Worm (Caenorhabditis elegans): Measurements from ENCODE around the gene R151.10.

Gene R151.10

ce11 chrIII:7239416-7239815, 8.7 kb upstream of the R151.10 start:
- TF ChIP-seq nhr-10 (tag; optimal IDR thresholded peaks at IDR 0.05) (no peak), mdl-1 (tag; optimal IDR thresholded peaks at IDR 0.05) (no peak), ztf-1 (GFP tag; conservative IDR thresholded peaks at IDR 0.05) (no peak), elt-3 (tag; optimal IDR thresholded peaks at IDR 0.05) (no peak), egl-27 (tag; optimal IDR thresholded peaks at IDR 0.05) (no peak), nhr-21 (tag; optimal IDR thresholded peaks at IDR 0.05) (no peak), mab-5 (tag; optimal IDR thresholded peaks at IDR 0.05) (no peak), lsy-2 (tag; optimal IDR thresholded peaks at IDR 0.05) (no peak), sem-4 (tag; optimal IDR thresholded peaks at IDR 0.05) (no peak), lin-11 (tag; optimal IDR thresholded peaks at IDR 0.05) (no peak), fos-1 (tag; optimal IDR thresholded peaks at IDR 0.05) (no peak), ceh-82 (tag; optimal IDR thresholded peaks at IDR 0.05) (no peak), lin-13 (GFP tag; optimal IDR thresholded peaks at IDR 0.05) (no peak)

ce11 chrIII:7238727-7239126, 8.0 kb upstream of the R151.10 start, which contains the start of gene pars-1:
Gene pars-1 (plus strand): TSS chrIII:7239027.
- TF ChIP-seq mbf-1 (tag; optimal IDR thresholded peaks at IDR 0.05) (no peak), nhr-129 (tag; optimal IDR thresholded peaks at IDR 0.05) (peak; percentile 22)

- TF ChIP-seq unc-62 (GFP tag; optimal IDR thresholded peaks at IDR 0.05) (no peak), elt-1 (tag; optimal IDR thresholded peaks at IDR 0.05) (no peak), ztf-1 (GFP tag; conservative IDR thresholded peaks at IDR 0.05) (no peak), unc-55 (GFP tag; optimal IDR thresholded peaks at IDR 0.05) (no peak), nhr-11 (tag; optimal IDR thresholded peaks at IDR 0.05) (no peak), nhr-237 (tag; optimal IDR thresholded peaks at IDR 0.05) (no peak), nhr-25 (tag; optimal IDR thresholded peaks at IDR 0.05) (peak; percentile 69), Y55F3AM.14 (GFP tag; optimal IDR thresholded peaks at IDR 0.05) (no peak), aly-2 (tag; optimal IDR thresholded peaks at IDR 0.05) (no peak), dmd-4 (tag; optimal IDR thresholded peaks at IDR 0.05) (no peak), crh-2 (tag; optimal IDR thresholded peaks at IDR 0.05) (peak; percentile 67), peb-1 (tag; optimal IDR thresholded peaks at IDR 0.05) (no peak), sma-9 (GFP tag; optimal IDR thresholded peaks at IDR 0.05) (peak; percentile 86), sma-9 (tag; optimal IDR thresholded peaks at IDR 0.05) (no peak), ztf-11 (tag; optimal IDR thresholded peaks at IDR 0.05) (no peak), lin-11 (tag; optimal IDR thresholded peaks at IDR 0.05) (peak; percentile 54), mdl-1 (tag; optimal IDR thresholded peaks at IDR 0.05) (no peak), blmp-1 (tag; optimal IDR thresholded peaks at IDR 0.05; ENCODE audit: insufficient read depth) (no peak), nhr-129 (tag; optimal IDR thresholded peaks at IDR 0.05) (peak; percentile 43), ceh-82 (tag; optimal IDR thresholded peaks at IDR 0.05) (no peak), nhr-6 (tag; optimal IDR thresholded peaks at IDR 0.05) (peak; percentile 32), snpc-4 (tag; optimal IDR thresholded peaks at IDR 0.05) (peak; percentile 74), ceh-16 (tag; optimal IDR thresholded peaks at IDR 0.05) (no peak), ztf-4 (tag; optimal IDR thresholded peaks at IDR 0.05) (peak; percentile 59), fos-1 (tag; optimal IDR thresholded peaks at IDR 0.05) (peak; percentile 7), elt-3 (tag; optimal IDR thresholded peaks at IDR 0.05) (no peak), nhr-10 (tag; optimal IDR thresholded peaks at IDR 0.05) (no peak), skn-1 (tag; optimal IDR thresholded peaks at IDR 0.05) (no peak), nhr-23 (tag; optimal IDR thresholded peaks at IDR 0.05) (no peak), unc-39 (tag; optimal IDR thresholded peaks at IDR 0.05) (no peak), alr-1 (tag; optimal IDR thresholded peaks at IDR 0.05) (no peak), sma-3 (GFP tag; optimal IDR thresholded peaks at IDR 0.05) (peak; percentile 58), zag-1 (tag; optimal IDR thresholded peaks at IDR 0.05) (no peak), F13H6.1 (tag; optimal IDR thresholded peaks at IDR 0.05) (peak; percentile 40), C34F6.9 (tag; optimal IDR thresholded peaks at IDR 0.05) (peak; percentile 79), nhr-21 (tag; optimal IDR thresholded peaks at IDR 0.05) (peak; percentile 54), R02D3.7 (tag; optimal IDR thresholded peaks at IDR 0.05) (no peak), sem-4 (tag; optimal IDR thresholded peaks at IDR 0.05) (peak; percentile 36), mbf-1 (tag; optimal IDR thresholded peaks at IDR 0.05) (no peak), mab-5 (tag; optimal IDR thresholded peaks at IDR 0.05) (no peak), gmeb-1 (tag; optimal IDR thresholded peaks at IDR 0.05) (peak; percentile 75), ama-1 (optimal IDR thresholded peaks at IDR 0.05) (no peak), ZK546.5 (tag; optimal IDR thresholded peaks at IDR 0.05) (no peak), lin-13 (GFP tag; optimal IDR thresholded peaks at IDR 0.05) (peak; percentile 60), egl-27 (tag; optimal IDR thresholded peaks at IDR 0.05) (peak; percentile 59), nhr-77 (tag; optimal IDR thresholded peaks at IDR 0.05) (no peak), lsy-2 (tag; optimal IDR thresholded peaks at IDR 0.05) (peak; percentile 61 to 86), nhr-12 (tag; optimal IDR thresholded peaks at IDR 0.05) (no peak), lin-39 (tag; optimal IDR thresholded peaks at IDR 0.05) (no peak)
Measured at ce11 chrIII:7234148-7234547, 3.4 kb upstream of the R151.10 start, which contains the start of gene ndus-8. Gene ndus-8 (minus strand): TSS chrIII:7234202.

Measured in whole organism, L2 larva.